Worm (Caenorhabditis elegans) whole organism, L1 larva: ENCODE data around the gene C16A3.6.

ENCODE experiments used
- C04F5.9 ChIP-seq: sonication (generic microtip); optimal IDR thresholded peaks from 2 replicates; lab custom pipeline; 2016; ENCODE audit warnings: missing genetic modification characterization, missing compliant biosample characterization
- C34B4.2 ChIP-seq: sonication (generic microtip); optimal IDR thresholded peaks from 2 replicates; lab custom pipeline; 2017; ENCODE audit warnings: mild to moderate bottlenecking, missing genetic modification characterization, missing compliant biosample characterization
- F16B12.6 ChIP-seq: fragments of 150-350 bp; optimal IDR thresholded peaks from 2 replicates; lab custom pipeline; 2014; ENCODE audit warnings: missing biosample characterization, missing genetic modification characterization
- aha-1 ChIP-seq: fragments of 150-350 bp; optimal IDR thresholded peaks from 2 replicates; lab custom pipeline; 2014; ENCODE audit warnings: missing biosample characterization, missing genetic modification characterization
- aly-2 ChIP-seq: fragments of 150-350 bp; optimal IDR thresholded peaks from 2 replicates; lab custom pipeline; 2014; ENCODE audit warnings: missing biosample characterization, missing genetic modification characterization
- blmp-1 ChIP-seq: fragments of 150-350 bp; optimal IDR thresholded peaks from 2 replicates; lab custom pipeline; 2014; ENCODE audit warnings: missing biosample characterization, missing genetic modification characterization
- ceh-63 ChIP-seq: fragments of 200-800 bp; sonication (Bioruptor generic); optimal IDR thresholded peaks from 2 replicates; lab custom pipeline; 2018; ENCODE audit warnings: mild to moderate bottlenecking, missing genetic modification characterization, missing compliant biosample characterization
- ceh-82 ChIP-seq, 3 experiments: fragments of 150-350 bp in 1 of 3; sonication (generic microtip) in 2 of 3; optimal IDR thresholded peaks; 2 replicates each; lab custom pipeline; 2014 to 2017; ENCODE audit warnings: missing biosample characterization in 3 of 3, missing genetic modification characterization in 3 of 3
- ceh-88 ChIP-seq: fragments of 200-800 bp; sonication (Bioruptor generic); IDR thresholded peaks from 2 replicates; pipeline ENCODE4 v1.3.6; 2022; ENCODE audit warnings: missing genetic modification characterization, missing compliant biosample characterization
- ceh-90 ChIP-seq: sonication (generic microtip); optimal IDR thresholded peaks from 2 replicates; lab custom pipeline; 2016; ENCODE audit warnings: missing genetic modification characterization, missing compliant biosample characterization
- ces-1 ChIP-seq: fragments of 150-350 bp; optimal IDR thresholded peaks from 2 replicates; lab custom pipeline; 2014; ENCODE audit warnings: missing biosample characterization, missing genetic modification reagents, missing genetic modification characterization
- dpl-1 ChIP-seq, 3 experiments: fragments of 150-350 bp in 2 of 3; sonication (generic microtip) in 1 of 3; optimal IDR thresholded peaks; 2 replicates each; lab custom pipeline; 2014 to 2017; ENCODE audit warnings: missing biosample characterization in 3 of 3, missing genetic modification characterization in 3 of 3, missing genetic modification reagents in 3 of 3
- efl-1 ChIP-seq, 4 experiments: fragments of 150-350 bp; optimal IDR thresholded peaks in 3 of 4; peaks in 1 of 4; 1 replicate in 1 of 4; 2 replicates in 3 of 4; lab custom pipeline; 2014; ENCODE audit warnings: missing biosample characterization in 2 of 4, missing genetic modification characterization in 2 of 4, missing genetic modification reagents in 2 of 4
- efl-3 ChIP-seq: fragments of 200-800 bp; sonication (Bioruptor generic); optimal IDR thresholded peaks from 2 replicates; lab custom pipeline; 2018; ENCODE audit warnings: mild to moderate bottlenecking, missing genetic modification characterization, missing compliant biosample characterization
- egl-27 ChIP-seq, 2 experiments: fragments of 150-350 bp in 1 of 2; sonication (generic microtip); optimal IDR thresholded peaks; 3 replicates each; lab custom pipeline; 2017 to 2018; ENCODE audit warnings: missing biosample characterization in 2 of 2, missing genetic modification characterization in 2 of 2, missing genetic modification reagents in 2 of 2
- elt-2 ChIP-seq: sonication (generic microtip); optimal IDR thresholded peaks from 2 replicates; lab custom pipeline; 2016; ENCODE audit warnings: missing genetic modification characterization, mild to moderate bottlenecking, inconsistent platforms, missing compliant biosample characterization, missing genetic modification reagents
- fkh-10 ChIP-seq: sonication (generic microtip); optimal IDR thresholded peaks from 2 replicates; lab custom pipeline; 2017; ENCODE audit warnings: missing biosample characterization, missing genetic modification reagents, missing genetic modification characterization
- grh-1 ChIP-seq: fragments of 200-800 bp; sonication (Bioruptor generic); IDR thresholded peaks from 2 replicates; pipeline ENCODE4 v1.3.6; 2022; ENCODE audit warnings: missing genetic modification reagents, missing genetic modification characterization, missing compliant biosample characterization
- hlh-17 ChIP-seq: fragments of 200-800 bp; sonication (Bioruptor generic); optimal IDR thresholded peaks from 2 replicates; lab custom pipeline; 2018; ENCODE audit warnings: missing genetic modification characterization, mild to moderate bottlenecking, missing compliant biosample characterization, moderate library complexity, borderline replicate concordance
- isw-1 ChIP-seq: fragments of 200-800 bp; sonication (Bioruptor generic); IDR thresholded peaks from 2 replicates; pipeline ENCODE4 v1.3.6; 2022; ENCODE audit warnings: missing genetic modification characterization, missing compliant biosample characterization
- lin-13 ChIP-seq: fragments of 150-350 bp; optimal IDR thresholded peaks from 2 replicates; lab custom pipeline; 2014; ENCODE audit warnings: missing biosample characterization, missing genetic modification reagents, missing genetic modification characterization
- lin-14 ChIP-seq: fragments of 200-800 bp; sonication (Bioruptor generic); optimal IDR thresholded peaks from 2 replicates; lab custom pipeline; 2018; ENCODE audit warnings: mild to moderate bottlenecking, missing genetic modification characterization, moderate library complexity, missing compliant biosample characterization
- lin-39 ChIP-seq: fragments of 150-350 bp; optimal IDR thresholded peaks from 2 replicates; lab custom pipeline; 2014; ENCODE audit warnings: missing biosample characterization, missing genetic modification reagents, missing genetic modification characterization
- lsy-2 ChIP-seq, 2 experiments: fragments of 150-350 bp; optimal IDR thresholded peaks; 2 replicates each; lab custom pipeline; 2014; ENCODE audit warnings: missing biosample characterization in 2 of 2, missing genetic modification characterization in 2 of 2
- nhr-19 ChIP-seq: fragments of 200-800 bp; sonication (Bioruptor generic); conservative IDR thresholded peaks from 2 replicates; pipeline ENCODE4 v1.3.6; 2022; ENCODE audit warnings: missing genetic modification characterization, missing compliant biosample characterization
- nhr-20 ChIP-seq: sonication (generic microtip); optimal IDR thresholded peaks from 2 replicates; lab custom pipeline; 2016; ENCODE audit warnings: mild to moderate bottlenecking, missing genetic modification characterization, missing compliant biosample characterization
- nhr-237 ChIP-seq: fragments of 150-350 bp; optimal IDR thresholded peaks from 2 replicates; lab custom pipeline; 2014; ENCODE audit warnings: missing biosample characterization, missing genetic modification characterization
- nhr-71 ChIP-seq: sonication (generic microtip); optimal IDR thresholded peaks from 2 replicates; lab custom pipeline; 2016; ENCODE audit warnings: mild to moderate bottlenecking, missing genetic modification characterization, moderate library complexity, missing compliant biosample characterization
- nhr-77 ChIP-seq: fragments of 150-350 bp; optimal IDR thresholded peaks from 2 replicates; lab custom pipeline; 2014; ENCODE audit warnings: missing biosample characterization, missing genetic modification characterization
- nhr-85 ChIP-seq: sonication (generic microtip); peaks from one replicate; lab custom pipeline; 2016; ENCODE audit warnings: missing genetic modification characterization, inconsistent platforms, missing compliant biosample characterization
- nhr-90 ChIP-seq: sonication (generic microtip); optimal IDR thresholded peaks from 2 replicates; lab custom pipeline; 2016; ENCODE audit warnings: mild to moderate bottlenecking, missing genetic modification characterization, missing compliant biosample characterization; ENCODE audit not compliant: poor library complexity
- pag-3 ChIP-seq: sonication (generic microtip); optimal IDR thresholded peaks from 2 replicates; lab custom pipeline; 2017; ENCODE audit warnings: missing genetic modification characterization, mild to moderate bottlenecking, missing compliant biosample characterization, antibody characterized with exemption, borderline replicate concordance; ENCODE audit not compliant: insufficient read depth
- rnt-1 ChIP-seq: sonication (generic microtip); optimal IDR thresholded peaks from 2 replicates; lab custom pipeline; 2016; ENCODE audit warnings: mild to moderate bottlenecking, missing genetic modification characterization, moderate library complexity, missing compliant biosample characterization
- snpc-4 ChIP-seq: fragments of 150-350 bp; optimal IDR thresholded peaks from 2 replicates; lab custom pipeline; 2014; ENCODE audit warnings: missing biosample characterization, missing genetic modification characterization
- snu-23 ChIP-seq: sonication (generic microtip); optimal IDR thresholded peaks from 2 replicates; lab custom pipeline; 2016; ENCODE audit warnings: missing genetic modification characterization, missing compliant biosample characterization
- sox-4 ChIP-seq: sonication (generic microtip); optimal IDR thresholded peaks from 2 replicates; lab custom pipeline; 2016; ENCODE audit warnings: missing genetic modification characterization, missing compliant biosample characterization
- tbx-2 ChIP-seq: sonication (generic microtip); optimal IDR thresholded peaks from 2 replicates; lab custom pipeline; 2016; ENCODE audit warnings: missing genetic modification characterization, missing compliant biosample characterization
- unc-62 ChIP-seq: fragments of 150-350 bp; optimal IDR thresholded peaks from 2 replicates; lab custom pipeline; 2014; ENCODE audit warnings: missing biosample characterization, missing genetic modification reagents, missing genetic modification characterization
- unc-98 ChIP-seq: fragments of 200-800 bp; sonication (Bioruptor generic); IDR thresholded peaks from 2 replicates; pipeline ENCODE4 v1.3.6; 2022; ENCODE audit warnings: missing genetic modification characterization, missing compliant biosample characterization
- vab-15 ChIP-seq: sonication (generic microtip); optimal IDR thresholded peaks from 2 replicates; lab custom pipeline; 2017; ENCODE audit warnings: missing genotype, mild to moderate bottlenecking, missing genetic modification characterization, missing compliant biosample characterization
- xbp-1 ChIP-seq: sonication (generic microtip); optimal IDR thresholded peaks from 2 replicates; lab custom pipeline; 2016; ENCODE audit warnings: missing genetic modification characterization, missing compliant biosample characterization
- zag-1 ChIP-seq: fragments of 150-350 bp; optimal IDR thresholded peaks from 2 replicates; lab custom pipeline; 2014; ENCODE audit warnings: missing biosample characterization, missing genetic modification characterization

The C16A3.6 gene

ce11 chrIII:6398124-6398523, 19.1 kb downstream of the C16A3.6 start:
- TF ChIP-seq isw-1 (GFP tag; lab: Robert Waterston, UW) (no peak), rnt-1 (peak; percentile 69), ceh-63 (GFP tag; lab: Kevin White, UChicago) (no peak), lsy-2 (tag; optimal IDR thresholded peaks at IDR 0.05; lab: Kevin White, UChicago) (peak; percentile 29 to 40), lin-13 (GFP tag; lab: Kevin White, UChicago) (no peak), ceh-88 (GFP tag; lab: Robert Waterston, UW) (no peak), efl-1 (optimal IDR thresholded peaks at IDR 0.05; lab: Kevin White, UChicago) (peak in 1 of 2 experiments; percentile 15), efl-1 (GFP tag; optimal IDR thresholded peaks at IDR 0.05 in 1 of 2; lab: Kevin White, UChicago) (no peak), blmp-1 (no peak), egl-27 (tag; optimal IDR thresholded peaks at IDR 0.05; lab: Kevin White, UChicago) (no peak), snu-23 (GFP tag; lab: Kevin White, UChicago) (peak; percentile 40), lin-14 (GFP tag; lab: Kevin White, UChicago) (peak; percentile 57), efl-3 (no peak), nhr-90 (tag; lab: Kevin White, UChicago) (no peak), lin-39 (peak; percentile 54), zag-1 (no peak), nhr-237 (tag; lab: Kevin White, UChicago) (no peak), unc-98 (GFP tag; lab: Robert Waterston, UW) (no peak), grh-1 (GFP tag; lab: Robert Waterston, UW) (no peak), ceh-90 (tag; lab: Kevin White, UChicago) (no peak), unc-62 (GFP tag; lab: Kevin White, UChicago) (no peak), nhr-71 (peak; percentile 89), hlh-17 (GFP tag; lab: Kevin White, UChicago) (no peak), sox-4 (tag; lab: Kevin White, UChicago) (no peak), ces-1 (GFP tag; lab: Kevin White, UChicago) (no peak), snpc-4 (tag; lab: Kevin White, UChicago) (no peak), xbp-1 (peak; percentile 13), tbx-2 (tag; lab: Kevin White, UChicago) (peak; percentile 16), aha-1 (tag; lab: Kevin White, UChicago) (no peak), F16B12.6 (tag; lab: Kevin White, UChicago) (no peak), C04F5.9 (tag; lab: Kevin White, UChicago) (no peak), nhr-85 (tag; lab: Kevin White, UChicago) (no peak), ceh-82 (tag; optimal IDR thresholded peaks at IDR 0.05; lab: Kevin White, UChicago) (no peak), aly-2 (tag; lab: Kevin White, UChicago) (no peak), nhr-77 (tag; lab: Kevin White, UChicago) (no peak), nhr-19 (GFP tag; lab: Robert Waterston, UW) (peak; percentile 65), C34B4.2 (no peak)

ce11 chrIII:6399424-6399823, 20.4 kb downstream of the C16A3.6 start:
- TF ChIP-seq lin-14 (GFP tag; lab: Kevin White, UChicago): peak; percentile 42
- TF ChIP-seq nhr-20 (tag; lab: Kevin White, UChicago): no peak
- no peak for TF ChIP-seq ceh-90 (tag; lab: Kevin White, UChicago)
- TF ChIP-seq pag-3 (tag; lab: Kevin White, UChicago): no peak
- no peak for TF ChIP-seq ceh-82 (tag; optimal IDR thresholded peaks at IDR 0.05; lab: Kevin White, UChicago)
- TF ChIP-seq aha-1 (tag; lab: Kevin White, UChicago): no peak
- TF ChIP-seq zag-1: peak; percentile 29
- no peak for TF ChIP-seq isw-1 (GFP tag; lab: Robert Waterston, UW)
- TF ChIP-seq C34B4.2: no peak
- no peak for TF ChIP-seq dpl-1 (GFP tag; optimal IDR thresholded peaks at IDR 0.05; lab: Kevin White, UChicago)
- TF ChIP-seq vab-15 (tag; lab: Kevin White, UChicago): no peak
- TF ChIP-seq elt-2 (tag; lab: Kevin White, UChicago): no peak
- TF ChIP-seq fkh-10 (GFP tag; lab: Kevin White, UChicago): peak; percentile 35
